Fruit fly (Drosophila melanogaster): ENCODE data around the gene Pig1.

Gene Pig1

dm6 chrX:3249189-3249588 is at the start of gene Pig1:
Gene Pig1 (minus strand): TSS chrX:3249289.
- TF ChIP-seq Clk (GFP tag; optimal IDR thresholded peaks at IDR 0.05), result no peak
- TF ChIP-seq pad (GFP tag; optimal IDR thresholded peaks at IDR 0.05), result no peak
- TF ChIP-seq bab1 (GFP tag; optimal IDR thresholded peaks at IDR 0.05), result no peak

- no peak for TF ChIP-seq Hr96 (GFP tag; optimal IDR thresholded peaks at IDR 0.05)
- no peak for TF ChIP-seq CG14711 (tag; optimal IDR thresholded peaks at IDR 0.05)
- TF ChIP-seq CG7045 (GFP tag; optimal IDR thresholded peaks at IDR 0.05), result no peak
- TF ChIP-seq ovo (GFP tag; optimal IDR thresholded peaks at IDR 0.05), result no peak
- no peak for TF ChIP-seq CG5204 (GFP tag; optimal IDR thresholded peaks at IDR 0.05)
Measured at dm6 chrX:3297444-3298300, 48.6 kb upstream of the Pig1 start.

- no peak for TF ChIP-seq ovo (GFP tag; optimal IDR thresholded peaks at IDR 0.05)
- TF ChIP-seq cic (GFP tag; optimal IDR thresholded peaks at IDR 0.05), result no peak
- no peak for TF ChIP-seq Clk (GFP tag; optimal IDR thresholded peaks at IDR 0.05)
- TF ChIP-seq tj (GFP tag; optimal IDR thresholded peaks at IDR 0.05), result no peak
- TF ChIP-seq CG7045 (GFP tag; optimal IDR thresholded peaks at IDR 0.05), result no peak
- no peak for TF ChIP-seq pad (GFP tag; optimal IDR thresholded peaks at IDR 0.05)
- no peak for TF ChIP-seq CG5204 (GFP tag; optimal IDR thresholded peaks at IDR 0.05)
- no peak for TF ChIP-seq CG1620 (GFP tag; optimal IDR thresholded peaks at IDR 0.05)
- no peak for TF ChIP-seq CG14711 (tag; optimal IDR thresholded peaks at IDR 0.05)
- TF ChIP-seq CG12768 (GFP tag; optimal IDR thresholded peaks at IDR 0.05), result no peak
- no peak for TF ChIP-seq bab1 (GFP tag; optimal IDR thresholded peaks at IDR 0.05)
- TF ChIP-seq cnc (optimal IDR thresholded peaks at IDR 0.05), result no peak
- no peak for TF ChIP-seq CG11617 (GFP tag; optimal IDR thresholded peaks at IDR 0.05)
- no peak for TF ChIP-seq CG33017 (tag; optimal IDR thresholded peaks at IDR 0.05)
- TF ChIP-seq toe (GFP tag; optimal IDR thresholded peaks at IDR 0.05), result no peak
- no peak for TF ChIP-seq CG7101 (tag; optimal IDR thresholded peaks at IDR 0.05)
Measured at dm6 chrX:3296032-3296431, 46.9 kb upstream of the Pig1 start.

- TF ChIP-seq kay (GFP tag; ENCODE audit: borderline replicate concordance), result no peak
- TF ChIP-seq CG11617 (GFP tag; optimal IDR thresholded peaks at IDR 0.05), result no peak
- TF ChIP-seq pad (GFP tag; optimal IDR thresholded peaks at IDR 0.05), result no peak
- no peak for TF ChIP-seq CG5204 (GFP tag; optimal IDR thresholded peaks at IDR 0.05)
- TF ChIP-seq ovo (GFP tag; optimal IDR thresholded peaks at IDR 0.05), result no peak
- no peak for TF ChIP-seq Hr96 (GFP tag; optimal IDR thresholded peaks at IDR 0.05)
- no peak for TF ChIP-seq tj (GFP tag; optimal IDR thresholded peaks at IDR 0.05)
- no peak for TF ChIP-seq cic (GFP tag; optimal IDR thresholded peaks at IDR 0.05)
- no peak for TF ChIP-seq Crg-1 (GFP tag; optimal IDR thresholded peaks at IDR 0.05)
- no peak for TF ChIP-seq CG12768 (GFP tag; optimal IDR thresholded peaks at IDR 0.05)
- TF ChIP-seq cnc (optimal IDR thresholded peaks at IDR 0.05), result no peak
- no peak for TF ChIP-seq CG7101 (tag; optimal IDR thresholded peaks at IDR 0.05)
- TF ChIP-seq CG14711 (tag; optimal IDR thresholded peaks at IDR 0.05), result no peak
- TF ChIP-seq Mnt (GFP tag; optimal IDR thresholded peaks at IDR 0.05), result no peak
- TF ChIP-seq bab1 (GFP tag; optimal IDR thresholded peaks at IDR 0.05), result no peak
- TF ChIP-seq Clk (GFP tag; optimal IDR thresholded peaks at IDR 0.05), result no peak
- TF ChIP-seq CG7045 (GFP tag; optimal IDR thresholded peaks at IDR 0.05), result no peak
- TF ChIP-seq CG1620 (GFP tag; optimal IDR thresholded peaks at IDR 0.05), result no peak
- no peak for TF ChIP-seq toe (GFP tag; optimal IDR thresholded peaks at IDR 0.05)
- TF ChIP-seq CG33017 (tag; optimal IDR thresholded peaks at IDR 0.05), result no peak
Measured at dm6 chrX:3295467-3295853, 46.4 kb upstream of the Pig1 start.

- TF ChIP-seq toe (GFP tag; optimal IDR thresholded peaks at IDR 0.05) (peak; percentile 49), CG1620 (GFP tag; optimal IDR thresholded peaks at IDR 0.05) (peak; percentile 60), ovo (GFP tag; optimal IDR thresholded peaks at IDR 0.05) (no peak), cic (GFP tag; optimal IDR thresholded peaks at IDR 0.05) (no peak), bab1 (GFP tag; optimal IDR thresholded peaks at IDR 0.05) (peak; percentile 90), kay (GFP tag; ENCODE audit: borderline replicate concordance) (no peak), pad (GFP tag; optimal IDR thresholded peaks at IDR 0.05) (peak; percentile 57), CG12768 (GFP tag; optimal IDR thresholded peaks at IDR 0.05) (peak; percentile 65), cnc (optimal IDR thresholded peaks at IDR 0.05) (no peak), CG14711 (tag; optimal IDR thresholded peaks at IDR 0.05) (peak; percentile 84), CG33017 (tag; optimal IDR thresholded peaks at IDR 0.05) (peak; percentile 80), Hr96 (GFP tag; optimal IDR thresholded peaks at IDR 0.05) (peak; percentile 74), CG11617 (GFP tag; optimal IDR thresholded peaks at IDR 0.05) (peak; percentile 69), tj (GFP tag; optimal IDR thresholded peaks at IDR 0.05) (peak; percentile 55), Clk (GFP tag; optimal IDR thresholded peaks at IDR 0.05) (peak; percentile 66), Mnt (GFP tag; optimal IDR thresholded peaks at IDR 0.05) (peak; percentile 59), CG5204 (GFP tag; optimal IDR thresholded peaks at IDR 0.05) (peak; percentile 62), CG7101 (tag; optimal IDR thresholded peaks at IDR 0.05) (peak; percentile 83), Crg-1 (GFP tag; optimal IDR thresholded peaks at IDR 0.05) (peak; percentile 34), CG7045 (GFP tag; optimal IDR thresholded peaks at IDR 0.05) (peak; percentile 82)
Measured at dm6 chrX:3294816-3295466, 45.9 kb upstream of the Pig1 start.

- no peak for TF ChIP-seq CG11617 (GFP tag; optimal IDR thresholded peaks at IDR 0.05)
- TF ChIP-seq kay (GFP tag; ENCODE audit: borderline replicate concordance), result no peak
- no peak for TF ChIP-seq ovo (GFP tag; optimal IDR thresholded peaks at IDR 0.05)
- no peak for TF ChIP-seq CG7101 (tag; optimal IDR thresholded peaks at IDR 0.05)
Measured at dm6 chrX:3291071-3291660, 42.1 kb upstream of the Pig1 start.
